Worm (Caenorhabditis elegans) whole organism, young adult: ENCODE data around the gene gar-3.

Experiments used
- F57C9.4 ChIP-seq: sonication (generic microtip); optimal IDR thresholded peaks from 2 replicates; lab custom pipeline; 2017; ENCODE audit warnings: mild to moderate bottlenecking, missing genetic modification characterization, missing compliant biosample characterization
- Y53F4B.3 ChIP-seq: fragments of 200-800 bp; sonication (Bioruptor generic); IDR thresholded peaks from 2 replicates; pipeline ENCODE4 v1.3.6; 2022; ENCODE audit warnings: missing genetic modification reagents, missing genetic modification characterization, missing compliant biosample characterization
- ama-1 ChIP-seq, 3 experiments: fragments of 150-350 bp in 1 of 3; sonication (generic microtip) in 2 of 3; optimal IDR thresholded peaks; 2 replicates each; lab custom pipeline; 2014 to 2018; ENCODE audit warnings: missing biosample characterization in 2 of 3, missing genetic modification characterization in 2 of 3, missing genetic modification reagents in 2 of 3
- attf-5 ChIP-seq: fragments of 200-800 bp; sonication (Bioruptor generic); optimal IDR thresholded peaks from 2 replicates; lab custom pipeline; 2018; ENCODE audit warnings: mild to moderate bottlenecking, missing genetic modification characterization, missing compliant biosample characterization
- ccch-3 ChIP-seq: fragments of 200-800 bp; sonication (Bioruptor generic); optimal IDR thresholded peaks from 2 replicates; lab custom pipeline; 2018; ENCODE audit warnings: mild to moderate bottlenecking, missing genetic modification characterization, missing compliant biosample characterization
- egl-44 ChIP-seq: fragments of 200-800 bp; sonication (Bioruptor generic); IDR thresholded peaks from 2 replicates; pipeline ENCODE4 v1.3.6; 2022; ENCODE audit warnings: missing genetic modification reagents, missing genetic modification characterization, missing compliant biosample characterization
- hlh-26 ChIP-seq: fragments of 200-800 bp; sonication (Bioruptor generic); conservative IDR thresholded peaks from 2 replicates; pipeline ENCODE4 v1.3.6; 2022; ENCODE audit warnings: missing genetic modification reagents, missing genetic modification characterization, missing compliant biosample characterization
- rpc-1 ChIP-seq, 2 experiments: fragments of 150-350 bp in 1 of 2; sonication (generic microtip) in 1 of 2; optimal IDR thresholded peaks; 2 replicates each; lab custom pipeline; 2014 to 2018; ENCODE audit warnings: missing biosample characterization in 1 of 2, missing genetic modification characterization in 1 of 2, missing genetic modification reagents in 1 of 2, missing genotype in 1 of 2
- tlf-1 ChIP-seq: fragments of 200-800 bp; sonication (Bioruptor generic); optimal IDR thresholded peaks from 2 replicates; lab custom pipeline; 2018; ENCODE audit warnings: mild to moderate bottlenecking, missing genetic modification characterization, missing compliant biosample characterization
- ztf-22 ChIP-seq: fragments of 200-800 bp; sonication (Bioruptor generic); optimal IDR thresholded peaks from 2 replicates; lab custom pipeline; 2018; ENCODE audit warnings: mild to moderate bottlenecking, missing genetic modification characterization, moderate library complexity, missing compliant biosample characterization

DNA sequence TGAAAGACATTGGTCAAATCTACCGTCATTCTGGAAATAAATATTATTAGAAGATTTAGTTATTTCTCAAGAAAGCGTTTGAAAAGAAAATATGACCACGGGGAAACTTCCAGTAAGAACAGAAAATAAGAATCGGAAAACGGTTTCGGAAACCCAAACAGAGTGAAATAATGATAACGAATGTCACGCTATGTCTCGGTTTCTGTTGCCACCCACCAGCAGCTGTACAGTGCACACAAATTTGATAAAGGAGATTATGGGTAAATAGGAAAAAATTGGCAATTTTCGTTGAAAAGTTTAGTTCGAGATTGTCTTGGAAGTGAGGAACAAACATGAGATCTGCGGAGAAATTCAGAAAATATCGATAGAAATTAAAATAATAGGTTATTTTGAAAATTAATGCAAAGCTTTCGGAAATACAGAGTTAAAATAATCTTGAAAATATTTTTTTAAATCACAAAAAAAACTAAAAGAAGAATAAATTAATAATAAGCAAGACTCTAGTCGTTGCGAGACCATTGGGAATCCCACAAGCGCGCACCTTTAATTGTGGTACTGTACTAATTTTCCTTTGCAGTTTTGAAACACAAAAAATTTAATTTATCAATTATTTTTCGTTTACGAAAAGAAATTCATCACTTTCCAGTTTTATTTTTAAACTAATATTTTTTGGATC lies 17.6 kb upstream of the gar-3 start, which contains the start of gene pes-9:
- TF ChIP-seq egl-44 (no peak), tlf-1 (GFP tag; lab: Kevin White, UChicago) (no peak), attf-5 (GFP tag; lab: Kevin White, UChicago) (no peak), ama-1 (optimal IDR thresholded peaks at IDR 0.05; lab: Kevin White, UChicago) (no peak), ama-1 (GFP tag; optimal IDR thresholded peaks at IDR 0.05; lab: Kevin White, UChicago) (no peak), hlh-26 (no peak), Y53F4B.3 (GFP tag; lab: Robert Waterston, UW) (no peak), F57C9.4 (tag; lab: Kevin White, UChicago) (no peak), ccch-3 (no peak), ztf-22 (GFP tag; lab: Kevin White, UChicago) (no peak), rpc-1 (optimal IDR thresholded peaks at IDR 0.05; lab: Kevin White, UChicago) (no peak), rpc-1 (tag; optimal IDR thresholded peaks at IDR 0.05; lab: Kevin White, UChicago) (no peak)
